Worm (Caenorhabditis elegans) whole organism, L3 larva: Measurements from ENCODE around the gene C45B2.8.
A peak's percentile ranks its signal among the peaks of the same experiment; 100 is the strongest.

Experiments used
- ceh-16 ChIP-seq: sonication (generic microtip); optimal IDR thresholded peaks from 2 replicates; lab custom pipeline; 2017; ENCODE audit warnings: missing biosample characterization, missing genetic modification characterization
- ceh-9 ChIP-seq: sonication (generic microtip); optimal IDR thresholded peaks from 2 replicates; lab custom pipeline; 2018; ENCODE audit warnings: missing biosample characterization, missing genetic modification characterization
- daf-12 ChIP-seq: fragments of 150-350 bp; optimal IDR thresholded peaks from 2 replicates; lab custom pipeline; 2014; ENCODE audit warnings: missing biosample characterization, missing genetic modification reagents, missing genetic modification characterization
- egl-27 ChIP-seq: sonication (generic microtip); optimal IDR thresholded peaks from 4 replicates; lab custom pipeline; 2017; ENCODE audit warnings: missing biosample characterization, missing genetic modification reagents, missing genetic modification characterization
- egl-5 ChIP-seq: fragments of 150-350 bp; optimal IDR thresholded peaks from 2 replicates; lab custom pipeline; 2017; ENCODE audit warnings: missing biosample characterization, missing genetic modification reagents, missing genetic modification characterization, inconsistent platforms
- elt-2 ChIP-seq: sonication (generic microtip); optimal IDR thresholded peaks from 2 replicates; lab custom pipeline; 2016; ENCODE audit warnings: missing genetic modification reagents, mild to moderate bottlenecking, missing genetic modification characterization, missing compliant biosample characterization
- fkh-10 ChIP-seq: sonication (generic microtip); optimal IDR thresholded peaks from 2 replicates; lab custom pipeline; 2017; ENCODE audit warnings: missing biosample characterization, missing genetic modification reagents, missing genetic modification characterization
- hmg-11 ChIP-seq: sonication (generic microtip); optimal IDR thresholded peaks from 2 replicates; lab custom pipeline; 2016; ENCODE audit warnings: missing genetic modification characterization, missing compliant biosample characterization
- lsy-12 ChIP-seq: sonication (generic microtip); optimal IDR thresholded peaks from 2 replicates; lab custom pipeline; 2016; ENCODE audit warnings: mild to moderate bottlenecking, missing genetic modification characterization, missing compliant biosample characterization
- nfya-1 ChIP-seq: sonication (generic microtip); optimal IDR thresholded peaks from 2 replicates; lab custom pipeline; 2017; ENCODE audit warnings: missing genetic modification characterization, mild to moderate bottlenecking, missing compliant biosample characterization, antibody characterized with exemption, moderate library complexity; ENCODE audit not compliant: insufficient read depth
- nhr-23 ChIP-seq: fragments of 150-350 bp; optimal IDR thresholded peaks from 2 replicates; lab custom pipeline; 2014; ENCODE audit warnings: missing biosample characterization, missing genetic modification reagents, missing genetic modification characterization
- nhr-76 ChIP-seq: fragments of 150-350 bp; sonication (generic microtip); optimal IDR thresholded peaks from 5 replicates; lab custom pipeline; 2014; ENCODE audit warnings: missing biosample characterization, missing genetic modification characterization
- pha-4 ChIP-seq: fragments of 150-350 bp; optimal IDR thresholded peaks from 2 replicates; lab custom pipeline; 2014; ENCODE audit warnings: missing biosample characterization, missing genetic modification reagents, missing genetic modification characterization
- pqm-1 ChIP-seq: fragments of 150-350 bp; optimal IDR thresholded peaks from 2 replicates; lab custom pipeline; 2017; ENCODE audit warnings: missing biosample characterization, missing genetic modification characterization, inconsistent platforms
- snpc-4 ChIP-seq: fragments of 150-350 bp; optimal IDR thresholded peaks from 2 replicates; lab custom pipeline; 2014; ENCODE audit warnings: missing biosample characterization, missing genetic modification characterization
- tbx-2 ChIP-seq: sonication (generic microtip); optimal IDR thresholded peaks from 2 replicates; lab custom pipeline; 2016; ENCODE audit warnings: mild to moderate bottlenecking, missing genetic modification characterization, missing compliant biosample characterization
- unc-62 ChIP-seq: fragments of 150-350 bp; sonication (generic microtip); optimal IDR thresholded peaks from 4 replicates; lab custom pipeline; 2014; ENCODE audit warnings: missing biosample characterization, missing genetic modification reagents, missing genetic modification characterization

The C45B2.8 gene

ce11 chrX:6129277-6129676 is 41.5 kb downstream of the C45B2.8 start:
- TF ChIP-seq nhr-23 (tag; lab: Kevin White, UChicago) = no peak
- TF ChIP-seq pha-4 (tag; lab: Kevin White, UChicago) = peak; percentile 25
- no peak for TF ChIP-seq lsy-12
- peak; percentile 1 for TF ChIP-seq nfya-1
- no peak for TF ChIP-seq unc-62 (GFP tag; lab: Kevin White, UChicago)
- peak; percentile 53 for TF ChIP-seq pqm-1 (tag; lab: Kevin White, UChicago)
- TF ChIP-seq elt-2 = peak; percentile 80

- TF ChIP-seq ceh-16 = no peak
- no peak for TF ChIP-seq ceh-9 (tag; lab: Kevin White, UChicago)
- TF ChIP-seq daf-12 (tag; lab: Kevin White, UChicago) = no peak
- TF ChIP-seq fkh-10 (GFP tag; lab: Kevin White, UChicago) = no peak
- peak; percentile 47 for TF ChIP-seq nfya-1
- no peak for TF ChIP-seq egl-27 (tag; lab: Kevin White, UChicago)
- peak; percentile 30 for TF ChIP-seq tbx-2 (tag; lab: Kevin White, UChicago)
- TF ChIP-seq snpc-4 (tag; lab: Kevin White, UChicago) = no peak
- no peak for TF ChIP-seq egl-5 (tag; lab: Kevin White, UChicago)
- peak; percentile 43 for TF ChIP-seq unc-62 (GFP tag; lab: Kevin White, UChicago)
- no peak for TF ChIP-seq nhr-76 (tag; lab: Kevin White, UChicago)
- no peak for TF ChIP-seq nhr-23 (tag; lab: Kevin White, UChicago)
- TF ChIP-seq hmg-11 (tag; lab: Kevin White, UChicago) = peak; percentile 55
Observed at ce11 chrX:6134423-6134822, 46.6 kb downstream of the C45B2.8 start.
